Worm (Caenorhabditis elegans) whole organism, early embryonic: ENCODE data around the gene nhr-99.

Source experiments
- B0310.2 ChIP-seq: sonication (generic microtip); optimal IDR thresholded peaks from 2 replicates; lab custom pipeline; 2016; ENCODE audit warnings: mild to moderate bottlenecking, missing genetic modification characterization, missing compliant biosample characterization
- F13C5.2 ChIP-seq: sonication (generic microtip); optimal IDR thresholded peaks from 2 replicates; lab custom pipeline; 2017; ENCODE audit warnings: mild to moderate bottlenecking, missing genetic modification characterization, inconsistent platforms, missing compliant biosample characterization
- aly-1 ChIP-seq: sonication (generic microtip); optimal IDR thresholded peaks from 2 replicates; lab custom pipeline; 2016; ENCODE audit warnings: missing genetic modification characterization, missing compliant biosample characterization
- ama-1 ChIP-seq: fragments of 150-350 bp; optimal IDR thresholded peaks from 2 replicates; lab custom pipeline; 2014
- ceh-13 ChIP-seq: fragments of 200-800 bp; sonication (Bioruptor generic); optimal IDR thresholded peaks from 2 replicates; lab custom pipeline; 2018; ENCODE audit warnings: mild to moderate bottlenecking, missing genetic modification characterization, missing compliant biosample characterization
- ceh-36 ChIP-seq: sonication (generic microtip); optimal IDR thresholded peaks from 2 replicates; lab custom pipeline; 2016; ENCODE audit warnings: missing genetic modification characterization, inconsistent platforms, missing compliant biosample characterization
- ets-7 ChIP-seq: sonication (generic microtip); optimal IDR thresholded peaks from 2 replicates; lab custom pipeline; 2016; ENCODE audit warnings: missing genotype, missing genetic modification characterization, missing compliant biosample characterization
- flt-1 ChIP-seq: fragments of 200-800 bp; sonication (Bioruptor generic); IDR thresholded peaks from 2 replicates; pipeline ENCODE4 v1.3.6; 2022; ENCODE audit warnings: missing genetic modification characterization, missing compliant biosample characterization
- hmbx-1 ChIP-seq: sonication (generic microtip); optimal IDR thresholded peaks from 2 replicates; lab custom pipeline; 2016; ENCODE audit warnings: mild to moderate bottlenecking, missing genetic modification characterization, missing compliant biosample characterization
- hmg-4 ChIP-seq: fragments of 200-800 bp; sonication (Bioruptor generic); optimal IDR thresholded peaks from 2 replicates; lab custom pipeline; 2018; ENCODE audit warnings: mild to moderate bottlenecking, missing genetic modification characterization, missing compliant biosample characterization
- hnd-1 ChIP-seq: sonication (generic microtip); optimal IDR thresholded peaks from 2 replicates; lab custom pipeline; 2016; ENCODE audit warnings: missing genetic modification characterization, missing compliant biosample characterization
- pes-1 ChIP-seq: fragments of 200-800 bp; sonication (Bioruptor generic); IDR thresholded peaks from 2 replicates; pipeline ENCODE4 v1.3.6; 2022; ENCODE audit warnings: missing genetic modification reagents, missing genetic modification characterization, missing compliant biosample characterization
- scrt-1 ChIP-seq: fragments of 200-800 bp; sonication (Bioruptor generic); IDR thresholded peaks from 2 replicates; pipeline ENCODE4 v1.3.6; 2022; ENCODE audit warnings: missing genetic modification characterization, missing compliant biosample characterization
- sea-1 ChIP-seq: fragments of 200-800 bp; sonication (Bioruptor generic); conservative IDR thresholded peaks from 2 replicates; pipeline ENCODE4 v1.3.6; 2022; ENCODE audit warnings: missing genetic modification characterization, missing compliant biosample characterization
- tbx-11 ChIP-seq: fragments of 200-800 bp; sonication (Bioruptor generic); IDR thresholded peaks from 2 replicates; pipeline ENCODE4 v1.3.6; 2022; ENCODE audit warnings: missing genetic modification characterization, missing compliant biosample characterization
- tbx-37 ChIP-seq: fragments of 200-800 bp; sonication (Bioruptor generic); conservative IDR thresholded peaks from 2 replicates; pipeline ENCODE4 v1.3.6; 2022; ENCODE audit warnings: missing genetic modification reagents, missing genetic modification characterization, missing compliant biosample characterization
- tra-4 ChIP-seq: sonication (generic microtip); optimal IDR thresholded peaks from 2 replicates; lab custom pipeline; 2017; ENCODE audit warnings: missing genetic modification characterization, missing compliant biosample characterization

The nhr-99 gene

DNA sequence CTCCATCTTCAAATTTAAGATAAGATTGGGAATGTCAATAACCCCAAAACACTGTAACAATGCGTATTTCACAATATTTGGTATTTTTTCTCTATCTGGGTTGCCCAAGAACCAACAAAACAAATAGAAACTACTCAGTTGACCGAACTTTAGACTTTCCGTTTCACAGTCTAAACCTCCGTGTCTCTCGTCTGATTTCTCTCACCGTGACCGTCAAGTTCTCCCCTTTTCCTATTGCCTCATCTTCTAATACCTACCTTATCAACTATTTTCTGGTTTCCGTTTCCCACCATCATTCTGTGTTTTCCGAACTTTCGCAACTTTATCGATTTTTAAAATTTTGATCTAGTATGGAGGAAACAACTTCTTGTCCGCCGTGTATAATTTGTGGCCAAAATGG is 19.7 kb downstream of the nhr-99 start, which contains the start of gene nhr-131:
Gene nhr-131, plus strand, starts transcription at position 87 of the 400 bp plus-strand sequence.
- TF ChIP-seq B0310.2 (no peak), ceh-36 (tag; lab: Kevin White, UChicago) (no peak), ceh-13 (no peak), ets-7 (tag; lab: Kevin White, UChicago) (no peak), pes-1 (GFP tag; lab: Robert Waterston, UW) (no peak), tbx-11 (no peak), sea-1 (no peak), scrt-1 (GFP tag; lab: Robert Waterston, UW) (no peak), hmg-4 (no peak), F13C5.2 (tag; lab: Kevin White, UChicago) (no peak), aly-1 (tag; lab: Kevin White, UChicago) (no peak), hmbx-1 (tag; lab: Kevin White, UChicago) (no peak), tbx-37 (GFP tag; lab: Robert Waterston, UW) (no peak), hnd-1 (tag; lab: Kevin White, UChicago) (no peak), tra-4 (tag; lab: Kevin White, UChicago) (no peak), ama-1 (lab: Kevin White, UChicago) (no peak), flt-1 (GFP tag; lab: Robert Waterston, UW) (no peak)

DNA sequence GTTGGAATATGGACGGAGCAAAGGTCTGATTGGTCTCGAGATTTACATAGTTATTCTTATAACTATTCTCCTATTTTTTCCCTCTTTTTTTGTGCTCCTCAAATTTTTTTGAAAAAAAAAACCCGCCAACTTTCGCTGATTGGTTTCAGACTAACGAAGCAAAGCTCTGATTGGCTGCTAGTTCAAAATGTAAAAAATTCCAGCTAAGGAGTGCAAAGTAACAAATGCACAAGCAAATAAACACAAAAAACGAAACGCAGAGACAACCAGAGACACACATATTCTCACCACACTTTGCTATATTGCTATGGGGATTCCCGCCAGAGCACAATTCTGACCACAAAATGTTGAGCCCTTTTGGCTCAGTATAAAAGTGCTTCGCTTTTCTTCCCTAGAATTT is 22.8 kb downstream of the nhr-99 start, which contains the start of gene T01G6.1:
Gene T01G6.1, plus strand, starts transcription at position 301 of the 400 bp plus-strand sequence.
- TF ChIP-seq ets-7 (tag; lab: Kevin White, UChicago) (no peak), ama-1 (lab: Kevin White, UChicago) (no peak), hmg-4 (no peak), tbx-11 (no peak), pes-1 (GFP tag; lab: Robert Waterston, UW) (no peak), scrt-1 (GFP tag; lab: Robert Waterston, UW) (no peak), hnd-1 (tag; lab: Kevin White, UChicago) (no peak), sea-1 (no peak)

DNA sequence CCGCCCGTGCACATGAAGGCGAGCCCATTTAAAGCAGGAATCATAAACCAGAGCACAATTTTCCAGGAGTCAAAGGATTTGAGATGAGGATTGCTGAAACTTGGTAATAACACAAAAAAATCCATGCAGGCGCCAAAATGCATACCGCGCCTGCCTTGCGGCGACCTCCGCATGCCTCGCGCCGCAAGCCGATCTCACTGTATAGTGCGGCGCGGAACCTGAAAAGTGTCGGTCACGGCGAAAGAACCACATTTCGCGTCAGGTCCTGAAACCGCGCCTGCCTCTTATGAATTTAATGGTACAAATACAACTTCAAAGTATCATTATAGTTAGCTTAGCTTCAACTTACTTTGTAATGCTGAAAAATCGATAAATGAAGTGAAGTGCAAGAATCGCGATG is 26.0 kb downstream of the nhr-99 start:
- no peak for TF ChIP-seq hmbx-1 (tag; lab: Kevin White, UChicago)
- no peak for TF ChIP-seq ets-7 (tag; lab: Kevin White, UChicago)
- TF ChIP-seq ceh-36 (tag; lab: Kevin White, UChicago) = no peak
- TF ChIP-seq B0310.2 = no peak
- TF ChIP-seq scrt-1 (GFP tag; lab: Robert Waterston, UW) = no peak
- no peak for TF ChIP-seq tra-4 (tag; lab: Kevin White, UChicago)
- no peak for TF ChIP-seq pes-1 (GFP tag; lab: Robert Waterston, UW)
- TF ChIP-seq flt-1 (GFP tag; lab: Robert Waterston, UW) = no peak
- TF ChIP-seq hnd-1 (tag; lab: Kevin White, UChicago) = no peak
- TF ChIP-seq ceh-13 = no peak
- TF ChIP-seq ama-1 (lab: Kevin White, UChicago) = no peak
- no peak for TF ChIP-seq aly-1 (tag; lab: Kevin White, UChicago)

DNA sequence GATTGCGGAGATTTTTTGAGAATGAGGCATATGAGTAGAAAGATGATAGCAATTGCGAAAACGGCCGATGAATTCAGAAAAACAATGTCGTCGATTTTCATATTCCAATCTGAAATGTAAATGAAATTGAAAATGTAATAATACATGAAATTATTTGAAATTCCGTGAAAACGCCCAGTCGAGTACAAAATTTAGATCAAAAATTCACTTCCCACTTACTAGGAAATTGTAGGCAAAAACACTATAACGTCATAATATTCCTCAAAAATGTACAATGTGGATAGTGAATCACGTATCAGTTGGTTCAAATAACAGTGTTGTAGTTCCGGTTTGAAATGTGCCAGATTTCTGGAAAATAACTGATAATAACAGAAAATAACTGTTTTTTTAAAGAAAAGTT is 26.7 kb downstream of the nhr-99 start, which contains the start of gene str-256:
Gene str-256, minus strand, starts transcription at position 101 of the 400 bp plus-strand sequence.
- TF ChIP-seq B0310.2 (no peak), ceh-13 (no peak), flt-1 (GFP tag; lab: Robert Waterston, UW) (no peak), ama-1 (lab: Kevin White, UChicago) (no peak), hnd-1 (tag; lab: Kevin White, UChicago) (no peak), hmg-4 (no peak), sea-1 (no peak), pes-1 (GFP tag; lab: Robert Waterston, UW) (no peak), tbx-37 (GFP tag; lab: Robert Waterston, UW) (no peak), tra-4 (tag; lab: Kevin White, UChicago) (no peak), F13C5.2 (tag; lab: Kevin White, UChicago) (no peak), ets-7 (tag; lab: Kevin White, UChicago) (no peak), ceh-36 (tag; lab: Kevin White, UChicago) (no peak), hmbx-1 (tag; lab: Kevin White, UChicago) (no peak)

DNA sequence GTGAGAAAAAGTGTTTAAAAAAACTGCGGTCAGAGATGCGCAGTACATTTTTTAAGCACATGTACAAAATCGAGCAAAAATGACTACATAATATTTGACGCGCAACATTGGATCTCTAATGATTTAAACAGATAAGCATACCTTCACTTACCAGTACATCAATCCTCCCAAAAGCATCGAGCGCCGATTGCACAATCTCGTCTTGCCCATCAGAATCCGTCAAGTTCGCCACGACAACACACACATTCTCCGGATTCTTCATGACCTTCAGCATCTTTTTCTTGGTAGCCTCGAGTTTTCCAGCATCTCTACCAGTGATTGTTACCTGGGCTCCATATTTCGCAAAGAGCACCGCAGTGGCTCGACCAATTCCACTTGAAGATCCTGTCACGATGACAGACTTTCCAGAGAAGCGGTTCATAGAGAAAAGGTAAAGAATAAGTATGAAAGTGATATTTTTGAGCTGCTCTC is 28.3 kb downstream of the nhr-99 start, which contains the start of gene T01G6.10:
Gene T01G6.10, minus strand, starts transcription at position 421 of the 471 bp plus-strand sequence.
- TF ChIP-seq F13C5.2 (tag; lab: Kevin White, UChicago) = no peak
- no peak for TF ChIP-seq pes-1 (GFP tag; lab: Robert Waterston, UW)
- TF ChIP-seq B0310.2 = no peak
- no peak for TF ChIP-seq hmbx-1 (tag; lab: Kevin White, UChicago)
- TF ChIP-seq ets-7 (tag; lab: Kevin White, UChicago) = no peak
- TF ChIP-seq tra-4 (tag; lab: Kevin White, UChicago) = no peak
- no peak for TF ChIP-seq ceh-13
- TF ChIP-seq ama-1 (lab: Kevin White, UChicago) = no peak
- TF ChIP-seq sea-1 = no peak
- TF ChIP-seq aly-1 (tag; lab: Kevin White, UChicago) = no peak
- TF ChIP-seq tbx-37 (GFP tag; lab: Robert Waterston, UW) = no peak
- no peak for TF ChIP-seq scrt-1 (GFP tag; lab: Robert Waterston, UW)
- no peak for TF ChIP-seq hmg-4
- TF ChIP-seq ceh-36 (tag; lab: Kevin White, UChicago) = no peak

DNA sequence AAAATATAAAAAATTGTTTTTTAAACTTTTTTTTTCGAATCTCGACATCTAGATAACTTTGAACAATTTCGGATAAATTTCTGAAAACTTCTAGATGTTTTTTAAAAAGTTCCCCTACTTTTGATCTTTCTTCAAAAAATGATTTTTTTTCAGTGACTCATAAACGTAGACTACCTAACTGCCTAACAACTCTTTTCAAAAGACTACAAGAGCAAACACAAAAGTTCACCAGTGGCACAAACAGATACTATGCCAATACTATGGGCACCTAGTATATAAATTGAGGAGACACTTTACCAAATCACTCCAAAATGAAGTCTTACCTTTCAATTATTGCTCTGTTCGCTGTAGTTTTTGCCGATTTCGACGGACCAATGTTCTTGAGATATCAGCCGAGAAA is 29.1 kb downstream of the nhr-99 start, which contains the start of gene srlf-35:
Gene srlf-35, plus strand, starts transcription at position 301 of the 400 bp plus-strand sequence.
- no peak for TF ChIP-seq ets-7 (tag; lab: Kevin White, UChicago)
- no peak for TF ChIP-seq aly-1 (tag; lab: Kevin White, UChicago)
- TF ChIP-seq hmg-4 = no peak
- no peak for TF ChIP-seq scrt-1 (GFP tag; lab: Robert Waterston, UW)
- no peak for TF ChIP-seq hnd-1 (tag; lab: Kevin White, UChicago)
- no peak for TF ChIP-seq tbx-11
- no peak for TF ChIP-seq tra-4 (tag; lab: Kevin White, UChicago)
- TF ChIP-seq pes-1 (GFP tag; lab: Robert Waterston, UW) = no peak
- no peak for TF ChIP-seq flt-1 (GFP tag; lab: Robert Waterston, UW)
- TF ChIP-seq tbx-37 (GFP tag; lab: Robert Waterston, UW) = no peak
- TF ChIP-seq ceh-36 (tag; lab: Kevin White, UChicago) = no peak
- no peak for TF ChIP-seq ama-1 (lab: Kevin White, UChicago)
- no peak for TF ChIP-seq F13C5.2 (tag; lab: Kevin White, UChicago)
- no peak for TF ChIP-seq B0310.2
- TF ChIP-seq sea-1 = no peak
- TF ChIP-seq ceh-13 = no peak
- no peak for TF ChIP-seq hmbx-1 (tag; lab: Kevin White, UChicago)
